Fruit fly (Drosophila melanogaster): ENCODE measurements around the gene CG31516.

The CG31516 gene

dm6 chr3R:4215264-4215993 is 4.5 kb downstream of the CG31516 start, which contains the start of gene CG14636 (continued):
- TF ChIP-seq Bteb2 (GFP tag; optimal IDR thresholded peaks at IDR 0.05), result peak; percentile 50
- no peak; the same call in 1 of the 2 replicates for TF ChIP-seq inv (GFP tag; IDR thresholded peaks at IDR 0.05; ENCODE audit: partially characterized antibody)
- peak; percentile 71 for TF ChIP-seq CG32772 (GFP tag; IDR thresholded peaks at IDR 0.05)
- peak; percentile 77 for TF ChIP-seq CG7372 (GFP tag; IDR thresholded peaks at IDR 0.05)
- no peak for TF ChIP-seq lola (GFP tag; optimal IDR thresholded peaks at IDR 0.05)
- peak; percentile 70 for TF ChIP-seq Sox100B (GFP tag; optimal IDR thresholded peaks at IDR 0.05)
- TF ChIP-seq kah (GFP tag; optimal IDR thresholded peaks at IDR 0.05), result peak; percentile 23
- TF ChIP-seq CG2116 (GFP tag; optimal IDR thresholded peaks at IDR 0.05), result peak; percentile 25
- TF ChIP-seq tio (GFP tag; optimal IDR thresholded peaks at IDR 0.05), result peak; percentile 59
- TF ChIP-seq CG9215 (GFP tag; IDR thresholded peaks at IDR 0.05), result peak; percentile 71
- TF ChIP-seq bab2 (GFP tag; optimal IDR thresholded peaks at IDR 0.05), result peak; percentile 60
- TF ChIP-seq vnd (GFP tag; IDR thresholded peaks at IDR 0.05; ENCODE audit: partially characterized antibody), result 0 out of 3 replicates have a peak, but pooled peaks have one; percentile 24
- TF ChIP-seq mam (GFP tag; optimal IDR thresholded peaks at IDR 0.05), result peak; percentile 73
- TF ChIP-seq pfk (GFP tag; optimal IDR thresholded peaks at IDR 0.05), result no peak
- no peak for TF ChIP-seq CG10462 (GFP tag; optimal IDR thresholded peaks at IDR 0.05)
- peak; percentile 21 for TF ChIP-seq CG1529 (GFP tag; optimal IDR thresholded peaks at IDR 0.05)
- TF ChIP-seq CG6254 (GFP tag; optimal IDR thresholded peaks at IDR 0.05), result no peak
- TF ChIP-seq bcd (GFP tag; optimal IDR thresholded peaks at IDR 0.05), result peak; percentile 71
- TF ChIP-seq lbe (GFP tag; optimal IDR thresholded peaks at IDR 0.05), result no peak
- TF ChIP-seq gcm2 (GFP tag; optimal IDR thresholded peaks at IDR 0.05), result peak; percentile 25
- TF ChIP-seq NK7.1 (GFP tag; optimal IDR thresholded peaks at IDR 0.05), result peak; percentile 17
- TF ChIP-seq CG1233 (GFP tag; optimal IDR thresholded peaks at IDR 0.05), result peak; percentile 48
- peak; percentile 76 for TF ChIP-seq gem (tag; optimal IDR thresholded peaks at IDR 0.05)
- TF ChIP-seq NC2α (GFP tag; optimal IDR thresholded peaks at IDR 0.05), result no peak
- TF ChIP-seq pb (GFP tag; optimal IDR thresholded peaks at IDR 0.05), result peak; percentile 69
- TF ChIP-seq CG5953 (GFP tag; IDR thresholded peaks at IDR 0.05), result peak; percentile 67; the same call in 1 of the 2 replicates
- peak; percentile 19 for TF ChIP-seq Hand (GFP tag; optimal IDR thresholded peaks at IDR 0.05)
- TF ChIP-seq vvl (GFP tag; IDR thresholded peaks at IDR 0.05), result peak; percentile 76
- TF ChIP-seq CG17829 (tag; optimal IDR thresholded peaks at IDR 0.05), result peak; percentile 25
- peak; percentile 33 for TF ChIP-seq D19A (tag; optimal IDR thresholded peaks at IDR 0.05)
- TF ChIP-seq crp (GFP tag; optimal IDR thresholded peaks at IDR 0.05), result no peak
- TF ChIP-seq CG6854 (GFP tag; optimal IDR thresholded peaks at IDR 0.05), result peak; percentile 75
- peak; percentile 28 for TF ChIP-seq Atf3 (GFP tag; optimal IDR thresholded peaks at IDR 0.05)
- TF ChIP-seq CoRest (tag; optimal IDR thresholded peaks at IDR 0.05), result peak; percentile 70
- TF ChIP-seq CG11398 (GFP tag; optimal IDR thresholded peaks at IDR 0.05), result peak; percentile 11
- no peak for TF ChIP-seq zen2 (GFP tag; IDR thresholded peaks at IDR 0.05; ENCODE audit: partially characterized antibody)
- TF ChIP-seq Jarid2 (GFP tag; optimal IDR thresholded peaks at IDR 0.05), result peak; percentile 30
- TF ChIP-seq kay (GFP tag; optimal IDR thresholded peaks at IDR 0.05), result no peak
- TF ChIP-seq ttk (GFP tag; IDR thresholded peaks at IDR 0.05), result peak; percentile 65
- TF ChIP-seq CG10543 (GFP tag; optimal IDR thresholded peaks at IDR 0.05), result peak; percentile 92
- peak; percentile 49 for TF ChIP-seq ems (GFP tag; optimal IDR thresholded peaks at IDR 0.05)
- TF ChIP-seq Doc3 (GFP tag; IDR thresholded peaks at IDR 0.05; ENCODE audit: partially characterized antibody), result no peak
